Worm (Caenorhabditis elegans) whole organism, late embryonic: ENCODE measurements around the gene nhr-108.
"Not testable (repeated sequence)": the region's sequence is repeated elsewhere in the genome, so short reads cannot be mapped to it uniquely, and the experiment has no call there.

Experiments used
- ama-1 ChIP-seq: fragments of 150-350 bp; optimal IDR thresholded peaks from 2 replicates; lab custom pipeline; 2014
- ceh-14 ChIP-seq: sonication (generic microtip); optimal IDR thresholded peaks from 2 replicates; lab custom pipeline; 2016; ENCODE audit warnings: missing genotype, missing genetic modification characterization, missing compliant biosample characterization
- fkh-10 ChIP-seq: fragments of 150-350 bp; optimal IDR thresholded peaks from 2 replicates; lab custom pipeline; 2014; ENCODE audit warnings: missing biosample characterization, missing genetic modification reagents, missing genetic modification characterization
- hlh-6 ChIP-seq: sonication (generic microtip); optimal IDR thresholded peaks from 2 replicates; lab custom pipeline; 2016; ENCODE audit warnings: missing genotype, missing genetic modification characterization, missing compliant biosample characterization
- lin-11 ChIP-seq: fragments of 200-800 bp; sonication (Bioruptor generic); optimal IDR thresholded peaks from 2 replicates; lab custom pipeline; 2018; ENCODE audit warnings: mild to moderate bottlenecking, missing genetic modification characterization, missing compliant biosample characterization

DNA sequence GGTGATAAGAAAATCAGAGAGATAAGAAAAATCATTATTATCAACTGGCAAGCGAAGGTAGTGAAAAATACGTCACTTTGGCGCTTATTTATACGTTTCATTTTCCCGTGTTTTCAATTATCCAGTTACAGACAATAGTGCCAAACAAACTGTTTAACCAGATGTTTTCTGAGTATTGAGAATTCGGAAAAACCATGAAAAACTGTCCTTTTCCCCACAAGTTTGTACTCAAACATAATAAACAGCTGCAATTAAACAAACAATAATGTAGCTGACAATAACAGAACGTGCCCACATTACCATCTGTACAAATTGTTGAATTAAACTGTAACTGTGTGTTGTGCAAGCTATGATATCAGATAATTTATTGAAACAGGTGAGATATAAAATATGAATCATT is 18.7 kb downstream of the nhr-108 start, which contains the start of the genes F35E8.1 and F35E8.2:
- TF ChIP-seq fkh-10 (GFP tag; lab: Kevin White, UChicago); lin-11 (tag; lab: Kevin White, UChicago); ama-1; hlh-6 (tag; lab: Kevin White, UChicago); ceh-14 (tag; lab: Kevin White, UChicago): not testable (repeated sequence)
